Fruit fly (Drosophila melanogaster) whole organism, embryonic: ENCODE data around the gene CG14000.

Experiments used
- Adf1 ChIP-seq: fragments of 200-800 bp; sonication (Bioruptor generic); IDR thresholded peaks from 2 replicates; pipeline ENCODE4 v1.3.6; 2022; ENCODE audit warnings: missing biosample characterization, missing genetic modification characterization
- CG12071 ChIP-seq: fragments of 200-800 bp; sonication (Bioruptor generic); optimal IDR thresholded peaks from 3 replicates; lab custom pipeline; 2018; ENCODE audit warnings: missing biosample characterization, mild to moderate bottlenecking, missing genetic modification characterization
- CG14710 ChIP-seq: fragments of 200-800 bp; sonication (Bioruptor generic); optimal IDR thresholded peaks from 3 replicates; lab custom pipeline; 2019; ENCODE audit warnings: missing biosample characterization, mild to moderate bottlenecking, missing genetic modification characterization, moderate library complexity
- CG1602 ChIP-seq: fragments of 200-800 bp; sonication (Bioruptor generic); optimal IDR thresholded peaks from 3 replicates; lab custom pipeline; 2016; ENCODE audit warnings: missing biosample characterization, missing genetic modification characterization
- CG16813 ChIP-seq: fragments of 200-800 bp; sonication (Bioruptor generic); IDR thresholded peaks from 3 replicates; pipeline ENCODE4 v1.3.6; 2022; ENCODE audit warnings: missing biosample characterization, missing genetic modification characterization; ENCODE audit not compliant: partially characterized antibody
- CG17385 ChIP-seq: fragments of 200-800 bp; sonication (Bioruptor generic); optimal IDR thresholded peaks from 3 replicates; lab custom pipeline; 2018; ENCODE audit warnings: missing biosample characterization, mild to moderate bottlenecking, missing genetic modification characterization
- CG18619 ChIP-seq: fragments of 200-800 bp; sonication (Bioruptor generic); optimal IDR thresholded peaks from 3 replicates; lab custom pipeline; 2017; ENCODE audit warnings: missing biosample characterization, mild to moderate bottlenecking, missing genetic modification characterization
- CG2120 ChIP-seq: fragments of 200-800 bp; sonication (Bioruptor generic); optimal IDR thresholded peaks from 3 replicates; lab custom pipeline; 2016; ENCODE audit warnings: missing biosample characterization, missing genetic modification characterization
- CG2199 ChIP-seq: fragments of 200-800 bp; sonication (Bioruptor generic); IDR thresholded peaks from 3 replicates; pipeline ENCODE4 v1.3.6; 2022; ENCODE audit warnings: missing biosample characterization, missing genetic modification characterization
- CG32532 ChIP-seq: fragments of 200-800 bp; sonication (Bioruptor generic); IDR thresholded peaks from 2 replicates; pipeline ENCODE4 v1.3.6; 2022; ENCODE audit warnings: missing biosample characterization, missing genetic modification characterization
- CG32772 ChIP-seq: fragments of 200-800 bp; sonication (Bioruptor generic); IDR thresholded peaks from 2 replicates; pipeline ENCODE4 v1.3.6; 2022; ENCODE audit warnings: missing biosample characterization, missing genetic modification characterization
- CG34224 ChIP-seq: fragments of 200-800 bp; sonication (Bioruptor generic); IDR thresholded peaks from 3 replicates; pipeline ENCODE4 v1.3.6; 2022; ENCODE audit warnings: missing biosample characterization, missing genetic modification characterization; ENCODE audit not compliant: partially characterized antibody
- CG8765 ChIP-seq: fragments of 200-800 bp; sonication (Bioruptor generic); IDR thresholded peaks from 2 replicates; pipeline ENCODE4 v1.3.6; 2022; ENCODE audit warnings: missing biosample characterization, missing genetic modification characterization
- Drgx ChIP-seq: fragments of 200-800 bp; sonication (Bioruptor generic); IDR thresholded peaks from 2 replicates; pipeline ENCODE4 v1.3.6; 2022; ENCODE audit warnings: missing biosample characterization, missing genetic modification characterization
- E2f1 ChIP-seq: fragments of 200-800 bp; sonication (Bioruptor generic); IDR thresholded peaks from 2 replicates; pipeline ENCODE4 v1.3.6; 2022; ENCODE audit warnings: missing biosample characterization, missing genetic modification characterization
- HLHmδ ChIP-seq: fragments of 200-800 bp; sonication (Bioruptor generic); optimal IDR thresholded peaks from 2 replicates; lab custom pipeline; 2018; ENCODE audit warnings: missing biosample characterization, mild to moderate bottlenecking, missing genetic modification characterization, moderate library complexity
- HmgD ChIP-seq: fragments of 200-800 bp; sonication (Bioruptor generic); optimal IDR thresholded peaks from 3 replicates; lab custom pipeline; 2016; ENCODE audit warnings: missing biosample characterization, missing genetic modification characterization
- Hr78 ChIP-seq, 2 experiments: fragments of 200-800 bp in 1 of 2; fragments of >200 bp in 1 of 2; sonication (Bioruptor generic) in 1 of 2; optimal IDR thresholded peaks; 2 replicates each; lab custom pipeline; 2017 to 2019; ENCODE audit warnings: missing biosample characterization in 2 of 2, missing genetic modification characterization in 2 of 2, mild to moderate bottlenecking in 1 of 2, moderate library complexity in 1 of 2
- Jarid2 ChIP-seq: fragments of 200-800 bp; sonication (Bioruptor generic); optimal IDR thresholded peaks from 3 replicates; lab custom pipeline; 2017; ENCODE audit warnings: mild to moderate bottlenecking, missing biosample characterization, missing genetic modification reagents, missing genetic modification characterization
- Kr ChIP-seq: fragments of 200-800 bp; sonication (Bioruptor generic); optimal IDR thresholded peaks from 2 replicates; lab custom pipeline; 2017; ENCODE audit warnings: missing biosample characterization, mild to moderate bottlenecking, missing genetic modification characterization
- MESR4 ChIP-seq: fragments of 200-800 bp; sonication (Bioruptor generic); optimal IDR thresholded peaks from 2 replicates; lab custom pipeline; 2018; ENCODE audit warnings: missing biosample characterization, mild to moderate bottlenecking, missing genetic modification characterization, moderate library complexity
- Med ChIP-seq: fragments of 200-800 bp; sonication (Bioruptor generic); peaks from one replicate; lab custom pipeline; 2016; ENCODE audit warnings: missing biosample characterization, missing genetic modification characterization, mild to moderate bottlenecking, inconsistent platforms, moderate library complexity
- Meics ChIP-seq: fragments of 200-800 bp; sonication (Bioruptor generic); optimal IDR thresholded peaks from 2 replicates; lab custom pipeline; 2017; ENCODE audit warnings: missing biosample characterization, mild to moderate bottlenecking, missing genetic modification characterization
- Mes4 ChIP-seq: fragments of 200-800 bp; sonication (Bioruptor generic); optimal IDR thresholded peaks from 2 replicates; lab custom pipeline; 2016; ENCODE audit warnings: missing biosample characterization, missing genetic modification characterization
- Neu2 ChIP-seq: fragments of 200-800 bp; sonication (Bioruptor generic); optimal IDR thresholded peaks from 3 replicates; lab custom pipeline; 2016; ENCODE audit warnings: missing biosample characterization, missing genetic modification characterization, borderline replicate concordance
- Pdp1 ChIP-seq, 2 experiments: fragments of 200-800 bp; sonication (Bioruptor generic); optimal IDR thresholded peaks; 3 replicates each; lab custom pipeline; 2016; ENCODE audit warnings: missing biosample characterization in 2 of 2, missing genetic modification characterization in 2 of 2, mild to moderate bottlenecking in 1 of 2, moderate library complexity in 1 of 2
- ara ChIP-seq: fragments of 200-800 bp; sonication (Bioruptor generic); IDR thresholded peaks from 2 replicates; pipeline ENCODE4 v1.3.6; 2022; ENCODE audit warnings: missing biosample characterization, missing genetic modification characterization
- cg ChIP-seq: fragments of 200-800 bp; sonication (Bioruptor generic); optimal IDR thresholded peaks from 3 replicates; lab custom pipeline; 2019; ENCODE audit warnings: missing biosample characterization, mild to moderate bottlenecking, missing genetic modification characterization, moderate library complexity
- crol ChIP-seq: fragments of 200-800 bp; sonication (Bioruptor generic); IDR thresholded peaks from 2 replicates; pipeline ENCODE4 v1.3.6; 2022; ENCODE audit warnings: missing biosample characterization, missing genetic modification characterization
- dmrt99B ChIP-seq: fragments of 200-800 bp; sonication (Bioruptor generic); optimal IDR thresholded peaks from 2 replicates; lab custom pipeline; 2018; ENCODE audit warnings: missing biosample characterization, mild to moderate bottlenecking, missing genetic modification characterization, moderate library complexity
- gsb-n ChIP-seq: fragments of 200-800 bp; sonication (Bioruptor generic); optimal IDR thresholded peaks from 3 replicates; lab custom pipeline; 2018; ENCODE audit warnings: missing biosample characterization, mild to moderate bottlenecking, missing genetic modification characterization
- hbn ChIP-seq: fragments of 200-800 bp; sonication (Bioruptor generic); IDR thresholded peaks from 2 replicates; pipeline ENCODE4 v1.3.6; 2022; ENCODE audit warnings: missing biosample characterization, missing genetic modification characterization; ENCODE audit not compliant: partially characterized antibody
- insv ChIP-seq, 2 experiments: fragments of 200-800 bp; sonication (Bioruptor generic); optimal IDR thresholded peaks; 3 replicates each; lab custom pipeline; 2016 to 2018; ENCODE audit warnings: missing biosample characterization in 2 of 2, missing genetic modification characterization in 2 of 2
- jumu ChIP-seq: fragments of 200-800 bp; sonication (Bioruptor generic); optimal IDR thresholded peaks from 3 replicates; lab custom pipeline; 2016; ENCODE audit warnings: missing biosample characterization, missing genetic modification characterization
- kah ChIP-seq: fragments of 200-800 bp; sonication (Bioruptor generic); optimal IDR thresholded peaks from 2 replicates; lab custom pipeline; 2018; ENCODE audit warnings: missing biosample characterization, mild to moderate bottlenecking, missing genetic modification characterization
- klu ChIP-seq: fragments of 200-800 bp; sonication (Bioruptor generic); IDR thresholded peaks from 2 replicates; pipeline ENCODE4 v1.3.6; 2022; ENCODE audit warnings: missing biosample characterization, missing genetic modification characterization
- mirr ChIP-seq: fragments of 200-800 bp; sonication (Bioruptor generic); optimal IDR thresholded peaks from 3 replicates; lab custom pipeline; 2018; ENCODE audit warnings: missing biosample characterization, mild to moderate bottlenecking, missing genetic modification characterization
- org-1 ChIP-seq: fragments of 200-800 bp; sonication (Bioruptor generic); optimal IDR thresholded peaks from 2 replicates; lab custom pipeline; 2017; ENCODE audit warnings: missing biosample characterization, missing genetic modification characterization
- phol ChIP-seq: fragments of 200-800 bp; sonication (Bioruptor generic); optimal IDR thresholded peaks from 3 replicates; lab custom pipeline; 2018; ENCODE audit warnings: missing biosample characterization, mild to moderate bottlenecking, missing genetic modification characterization, moderate library complexity
- prd ChIP-seq, 3 experiments: fragments of >200 bp in 2 of 3; fragments of 200-800 bp in 1 of 3; sonication (Bioruptor generic) in 1 of 3; optimal IDR thresholded peaks in 2 of 3; IDR thresholded peaks in 1 of 3; 2 replicates in 2 of 3; 3 replicates in 1 of 3; pipeline versions ENCODE4 v1.3.6 to Lab custom; 2017 to 2022; ENCODE audit warnings: missing biosample characterization in 1 of 3, missing genetic modification characterization in 1 of 3
- pros ChIP-seq: fragments of 200-800 bp; sonication (Bioruptor generic); optimal IDR thresholded peaks from 3 replicates; lab custom pipeline; 2019; ENCODE audit warnings: missing biosample characterization, mild to moderate bottlenecking, missing genetic modification characterization, moderate library complexity
- ranshi ChIP-seq: fragments of 200-800 bp; sonication (Bioruptor generic); IDR thresholded peaks from 2 replicates; pipeline ENCODE4 v1.3.6; 2022; ENCODE audit warnings: missing biosample characterization, missing genetic modification characterization
- row ChIP-seq: fragments of 200-800 bp; sonication (Bioruptor generic); IDR thresholded peaks from 3 replicates; pipeline ENCODE4 v1.3.6; 2022; ENCODE audit warnings: missing biosample characterization, missing genetic modification characterization
- sug ChIP-seq: fragments of 200-800 bp; optimal IDR thresholded peaks from 2 replicates; lab custom pipeline; 2019; ENCODE audit warnings: missing biosample characterization, mild to moderate bottlenecking, missing genetic modification characterization, moderate library complexity
- tll ChIP-seq, 2 experiments: fragments of 200-800 bp in 1 of 2; fragments of >200 bp in 1 of 2; sonication (Bioruptor generic) in 1 of 2; optimal IDR thresholded peaks; 2 replicates each; lab custom pipeline; 2017 to 2019; ENCODE audit warnings: missing biosample characterization in 2 of 2, missing genetic modification characterization in 2 of 2, mild to moderate bottlenecking in 1 of 2, moderate library complexity in 1 of 2
- twi ChIP-seq: fragments of 200-800 bp; optimal IDR thresholded peaks from 2 replicates; lab custom pipeline; 2019; ENCODE audit warnings: missing biosample characterization, mild to moderate bottlenecking, missing genetic modification characterization, moderate library complexity
- zen ChIP-seq: fragments of 200-800 bp; sonication (Bioruptor generic); optimal IDR thresholded peaks from 3 replicates; lab custom pipeline; 2018; ENCODE audit warnings: missing biosample characterization, mild to moderate bottlenecking, missing genetic modification characterization, moderate library complexity

Gene CG14000

dm6 chr2L:5902898-5903297, 7.2 kb downstream of the CG14000 start:
- TF ChIP-seq Mes4 (no peak), org-1 (GFP tag; lab: Kevin White, UChicago) (peak; percentile 1), CG34224 (GFP tag; lab: Robert Waterston, UW) (no peak), tll (GFP tag; optimal IDR thresholded peaks at IDR 0.05; lab: Kevin White, UChicago) (peak in 1 of 2 experiments; percentile 41), dmrt99B (tag; lab: Kevin White, UChicago) (no peak), E2f1 (GFP tag; lab: Robert Waterston, UW) (no peak), CG2120 (no peak), Adf1 (GFP tag; lab: Robert Waterston, UW) (no peak), HmgD (GFP tag; lab: Kevin White, UChicago) (no peak), CG1602 (GFP tag; lab: Kevin White, UChicago) (no peak), gsb-n (peak; percentile 58), jumu (no peak), CG32772 (GFP tag; lab: Robert Waterston, UW) (no peak), CG2199 (GFP tag; lab: Robert Waterston, UW) (0 out of 3 replicates have a peak, but pooled peaks have one; percentile 18), Pdp1 (GFP tag; optimal IDR thresholded peaks at IDR 0.05; lab: Kevin White, UChicago) (peak in 1 of 2 experiments; percentile 38), MESR4 (no peak), Hr78 (GFP tag; optimal IDR thresholded peaks at IDR 0.05; lab: Kevin White, UChicago) (peak in 1 of 2 experiments; percentile 3), Drgx (GFP tag; lab: Robert Waterston, UW) (no peak), Kr (peak; percentile 17), Neu2 (GFP tag; lab: Kevin White, UChicago) (peak; percentile 25), mirr (GFP tag; lab: Kevin White, UChicago) (no peak), CG14710 (tag; lab: Kevin White, UChicago) (no peak), CG12071 (GFP tag; lab: Kevin White, UChicago) (no peak), ara (GFP tag; lab: Robert Waterston, UW) (0 out of 2 replicates have a peak, but pooled peaks have one; percentile 6), insv (GFP tag; optimal IDR thresholded peaks at IDR 0.05; lab: Kevin White, UChicago) (no peak), CG16813 (no peak), zen (tag; lab: Kevin White, UChicago) (peak; percentile 78), Meics (no peak), prd (optimal IDR thresholded peaks at IDR 0.05; lab: Kevin White, UChicago) (no peak), prd (GFP tag; IDR thresholded peaks at IDR 0.05; lab: Robert Waterston, UW) (peak; percentile 27; the same call in 1 of the 3 replicates), CG18619 (no peak), crol (GFP tag; lab: Robert Waterston, UW) (peak; percentile 64), Jarid2 (GFP tag; lab: Kevin White, UChicago) (no peak), klu (GFP tag; lab: Robert Waterston, UW) (no peak), cg (no peak), twi (tag; lab: Kevin White, UChicago) (peak; percentile 85), sug (tag; lab: Kevin White, UChicago) (no peak), pros (GFP tag; lab: Kevin White, UChicago) (peak; percentile 80), kah (GFP tag; lab: Kevin White, UChicago) (peak; percentile 25), CG17385 (GFP tag; lab: Kevin White, UChicago) (no peak), hbn (GFP tag; lab: Robert Waterston, UW) (no peak), Med (peak; percentile 27), phol (tag; lab: Kevin White, UChicago) (no peak), ranshi (GFP tag; lab: Robert Waterston, UW) (no peak), CG8765 (GFP tag; lab: Robert Waterston, UW) (no peak), row (GFP tag; lab: Robert Waterston, UW) (no peak), CG32532 (GFP tag; lab: Robert Waterston, UW) (no peak), HLHmδ (peak; percentile 34)
